Worm (Caenorhabditis elegans): ENCODE data around the gene imp-3.

imp-3 gene

ce11 chrIV:7763748-7764147, 25.7 kb downstream of the imp-3 start, which contains the start of the genes C46A5.6 and C46A5.1:
C46A5.6 (minus strand) TSS chrIV:7763848.
C46A5.1 (plus strand) TSS chrIV:7763931.
- TF ChIP-seq ceh-36 (tag; optimal IDR thresholded peaks at IDR 0.05): no peak
- TF ChIP-seq ama-1 (optimal IDR thresholded peaks at IDR 0.05): no peak
- no peak for TF ChIP-seq flt-1 (GFP tag; IDR thresholded peaks at IDR 0.05)
- TF ChIP-seq ets-7 (tag; optimal IDR thresholded peaks at IDR 0.05): no peak
- TF ChIP-seq F13C5.2 (tag; optimal IDR thresholded peaks at IDR 0.05): no peak
- TF ChIP-seq tra-4 (tag; optimal IDR thresholded peaks at IDR 0.05): no peak
- no peak for TF ChIP-seq B0310.2 (tag; optimal IDR thresholded peaks at IDR 0.05)
- no peak for TF ChIP-seq scrt-1 (GFP tag; IDR thresholded peaks at IDR 0.05)
- no peak for TF ChIP-seq hnd-1 (tag; optimal IDR thresholded peaks at IDR 0.05)
- no peak for TF ChIP-seq sea-1 (GFP tag; conservative IDR thresholded peaks at IDR 0.05)
- TF ChIP-seq pes-1 (GFP tag; IDR thresholded peaks at IDR 0.05): no peak

- TF ChIP-seq ceh-13 (GFP tag; optimal IDR thresholded peaks at IDR 0.05) (no peak), flt-1 (GFP tag; IDR thresholded peaks at IDR 0.05) (no peak), pes-1 (GFP tag; IDR thresholded peaks at IDR 0.05) (no peak), tbx-37 (GFP tag; conservative IDR thresholded peaks at IDR 0.05) (no peak), hmbx-1 (tag; optimal IDR thresholded peaks at IDR 0.05) (no peak), sea-1 (GFP tag; conservative IDR thresholded peaks at IDR 0.05) (no peak), aly-1 (tag; optimal IDR thresholded peaks at IDR 0.05) (no peak), B0310.2 (tag; optimal IDR thresholded peaks at IDR 0.05) (no peak), ceh-36 (tag; optimal IDR thresholded peaks at IDR 0.05) (no peak), F13C5.2 (tag; optimal IDR thresholded peaks at IDR 0.05) (no peak), ama-1 (optimal IDR thresholded peaks at IDR 0.05) (no peak), hmg-4 (GFP tag; optimal IDR thresholded peaks at IDR 0.05) (no peak), tra-4 (tag; optimal IDR thresholded peaks at IDR 0.05) (no peak), scrt-1 (GFP tag; IDR thresholded peaks at IDR 0.05) (no peak), ets-7 (tag; optimal IDR thresholded peaks at IDR 0.05) (no peak), tbx-11 (GFP tag; IDR thresholded peaks at IDR 0.05) (no peak)
These were observed 29.3 kb downstream of the imp-3 start, which contains the start of gene del-7 for ce11 chrIV:7760117-7760516. del-7 (plus strand) TSS chrIV:7760417.

- no peak for TF ChIP-seq tra-4 (tag; optimal IDR thresholded peaks at IDR 0.05)
- TF ChIP-seq ets-7 (tag; optimal IDR thresholded peaks at IDR 0.05): no peak
- TF ChIP-seq F13C5.2 (tag; optimal IDR thresholded peaks at IDR 0.05): no peak
- TF ChIP-seq tbx-37 (GFP tag; conservative IDR thresholded peaks at IDR 0.05): no peak
- TF ChIP-seq pes-1 (GFP tag; IDR thresholded peaks at IDR 0.05): no peak
- no peak for TF ChIP-seq tbx-11 (GFP tag; IDR thresholded peaks at IDR 0.05)
- TF ChIP-seq sea-1 (GFP tag; conservative IDR thresholded peaks at IDR 0.05): no peak
- TF ChIP-seq hmbx-1 (tag; optimal IDR thresholded peaks at IDR 0.05): no peak
These were observed 29.9 kb downstream of the imp-3 start, which contains the start of gene dsb-3 for ce11 chrIV:7759527-7759926. dsb-3 (minus strand) TSS chrIV:7759627.

ce11 chrIV:7757245-7757644, 32.2 kb downstream of the imp-3 start, which contains the start of gene C46A5.4:
C46A5.4 (minus strand) TSS chrIV:7757345.
- no peak for TF ChIP-seq tbx-37 (GFP tag; conservative IDR thresholded peaks at IDR 0.05)
- no peak for TF ChIP-seq hmg-4 (GFP tag; optimal IDR thresholded peaks at IDR 0.05)
- no peak for TF ChIP-seq ama-1 (optimal IDR thresholded peaks at IDR 0.05)

- no peak for TF ChIP-seq tbx-11 (GFP tag; IDR thresholded peaks at IDR 0.05)
- no peak for TF ChIP-seq tbx-37 (GFP tag; conservative IDR thresholded peaks at IDR 0.05)
- no peak for TF ChIP-seq F13C5.2 (tag; optimal IDR thresholded peaks at IDR 0.05)
- no peak for TF ChIP-seq tra-4 (tag; optimal IDR thresholded peaks at IDR 0.05)
- TF ChIP-seq aly-1 (tag; optimal IDR thresholded peaks at IDR 0.05): no peak
- TF ChIP-seq flt-1 (GFP tag; IDR thresholded peaks at IDR 0.05): no peak
- TF ChIP-seq ets-7 (tag; optimal IDR thresholded peaks at IDR 0.05): no peak
- TF ChIP-seq ceh-13 (GFP tag; optimal IDR thresholded peaks at IDR 0.05): no peak
- no peak for TF ChIP-seq hnd-1 (tag; optimal IDR thresholded peaks at IDR 0.05)
- no peak for TF ChIP-seq ama-1 (optimal IDR thresholded peaks at IDR 0.05)
- TF ChIP-seq sea-1 (GFP tag; conservative IDR thresholded peaks at IDR 0.05): no peak
- TF ChIP-seq hmbx-1 (tag; optimal IDR thresholded peaks at IDR 0.05): no peak
- TF ChIP-seq B0310.2 (tag; optimal IDR thresholded peaks at IDR 0.05): no peak
- TF ChIP-seq scrt-1 (GFP tag; IDR thresholded peaks at IDR 0.05): no peak
- no peak for TF ChIP-seq ceh-36 (tag; optimal IDR thresholded peaks at IDR 0.05)
- TF ChIP-seq pes-1 (GFP tag; IDR thresholded peaks at IDR 0.05): no peak
These were observed 35.3 kb downstream of the imp-3 start for ce11 chrIV:7754114-7754513.

- no peak for TF ChIP-seq flt-1 (GFP tag; IDR thresholded peaks at IDR 0.05)
- no peak for TF ChIP-seq ets-7 (tag; optimal IDR thresholded peaks at IDR 0.05)
These were observed 36.3 kb downstream of the imp-3 start, which contains the start of gene col-14 for ce11 chrIV:7753108-7753507. col-14 (plus strand) TSS chrIV:7753408.

- no peak for TF ChIP-seq scrt-1 (GFP tag; IDR thresholded peaks at IDR 0.05)
- no peak for TF ChIP-seq pes-1 (GFP tag; IDR thresholded peaks at IDR 0.05)
- TF ChIP-seq hmbx-1 (tag; optimal IDR thresholded peaks at IDR 0.05): no peak
- no peak for TF ChIP-seq tbx-11 (GFP tag; IDR thresholded peaks at IDR 0.05)
- no peak for TF ChIP-seq ets-7 (tag; optimal IDR thresholded peaks at IDR 0.05)
- no peak for TF ChIP-seq hmg-4 (GFP tag; optimal IDR thresholded peaks at IDR 0.05)
- no peak for TF ChIP-seq ceh-36 (tag; optimal IDR thresholded peaks at IDR 0.05)
- TF ChIP-seq tra-4 (tag; optimal IDR thresholded peaks at IDR 0.05): no peak
- no peak for TF ChIP-seq ama-1 (optimal IDR thresholded peaks at IDR 0.05)
- TF ChIP-seq sea-1 (GFP tag; conservative IDR thresholded peaks at IDR 0.05): no peak
These were observed 41.6 kb downstream of the imp-3 start, which contains the start of gene klo-1 for ce11 chrIV:7747838-7748237. klo-1 (minus strand) TSS chrIV:7748225.

- TF ChIP-seq sea-1 (GFP tag; conservative IDR thresholded peaks at IDR 0.05) (no peak), aly-1 (tag; optimal IDR thresholded peaks at IDR 0.05) (no peak), ama-1 (optimal IDR thresholded peaks at IDR 0.05) (no peak), ets-7 (tag; optimal IDR thresholded peaks at IDR 0.05) (no peak), tbx-11 (GFP tag; IDR thresholded peaks at IDR 0.05) (no peak)
These were observed 45.9 kb downstream of the imp-3 start, which contains the start of gene npr-35 for ce11 chrIV:7743539-7743938. npr-35 (plus strand) TSS chrIV:7743839.

Measured in whole organism, early embryonic.